Worm (Caenorhabditis elegans) whole organism, L4/young adult: Measurements from ENCODE around the gene T05D4.5.

Experiments
- W03F9.2 ChIP-seq: fragments of 150-350 bp; optimal IDR thresholded peaks from 2 replicates; lab custom pipeline; 2014; ENCODE audit warnings: missing biosample characterization, missing genetic modification characterization
- dao-5 ChIP-seq: sonication (generic microtip); optimal IDR thresholded peaks from 2 replicates; lab custom pipeline; 2016; ENCODE audit warnings: missing genotype, missing genetic modification characterization, moderate library complexity, missing compliant biosample characterization
- him-1 ChIP-seq: sonication (generic microtip); optimal IDR thresholded peaks from 2 replicates; lab custom pipeline; 2016; ENCODE audit warnings: missing genotype, missing genetic modification reagents, missing genetic modification characterization, missing compliant biosample characterization

T05D4.5 gene

ce11 chrIII:13580538-13580937 is at the start of gene T05D4.5:
T05D4.5 (plus strand) TSS chrIII:13580838.
- TF ChIP-seq W03F9.2 (tag; lab: Kevin White, UChicago) (no peak), him-1 (no peak), dao-5 (tag; lab: Kevin White, UChicago) (no peak)

- TF ChIP-seq him-1 (no peak), dao-5 (tag; lab: Kevin White, UChicago) (no peak), W03F9.2 (tag; lab: Kevin White, UChicago) (no peak)
Measured at ce11 chrIII:13530838-13531237, 49.8 kb upstream of the T05D4.5 start.

ce11 chrIII:13534704-13535103 is 45.9 kb upstream of the T05D4.5 start:
- TF ChIP-seq him-1: no peak
- TF ChIP-seq W03F9.2 (tag; lab: Kevin White, UChicago): no peak
- TF ChIP-seq dao-5 (tag; lab: Kevin White, UChicago): no peak

DNA sequence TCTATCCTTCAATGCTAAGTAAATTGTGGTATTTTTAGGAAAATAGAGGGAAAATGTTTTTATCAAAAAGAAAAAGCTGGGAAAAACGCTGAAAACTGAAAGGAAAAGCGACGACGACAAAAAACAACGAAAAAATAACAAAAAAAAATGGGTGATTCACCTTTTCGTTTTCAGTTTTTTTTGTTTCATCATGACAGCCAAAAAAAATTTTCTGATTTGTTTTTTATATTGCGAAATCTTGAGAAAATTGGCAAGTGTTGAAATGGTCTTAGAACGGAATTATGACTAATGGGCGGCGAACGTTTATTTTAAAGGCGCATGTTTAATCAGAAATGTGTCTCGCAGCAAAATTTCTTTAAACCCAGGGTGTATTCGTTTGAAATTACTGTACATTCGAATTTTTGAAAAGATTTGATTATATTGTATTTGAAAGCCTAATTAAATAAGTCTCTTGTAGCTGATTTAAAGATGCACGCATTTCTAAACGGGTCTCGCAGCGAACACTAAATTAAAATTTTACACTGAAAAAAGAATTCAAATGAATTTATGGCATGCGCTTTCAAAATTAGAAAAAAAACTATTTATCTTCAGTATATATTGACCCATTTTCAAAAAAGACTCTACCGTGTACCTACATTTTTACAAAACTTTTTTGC is 44.8 kb upstream of the T05D4.5 start:
- TF ChIP-seq him-1: no peak
- TF ChIP-seq W03F9.2 (tag; lab: Kevin White, UChicago): no peak
- no peak for TF ChIP-seq dao-5 (tag; lab: Kevin White, UChicago)

DNA sequence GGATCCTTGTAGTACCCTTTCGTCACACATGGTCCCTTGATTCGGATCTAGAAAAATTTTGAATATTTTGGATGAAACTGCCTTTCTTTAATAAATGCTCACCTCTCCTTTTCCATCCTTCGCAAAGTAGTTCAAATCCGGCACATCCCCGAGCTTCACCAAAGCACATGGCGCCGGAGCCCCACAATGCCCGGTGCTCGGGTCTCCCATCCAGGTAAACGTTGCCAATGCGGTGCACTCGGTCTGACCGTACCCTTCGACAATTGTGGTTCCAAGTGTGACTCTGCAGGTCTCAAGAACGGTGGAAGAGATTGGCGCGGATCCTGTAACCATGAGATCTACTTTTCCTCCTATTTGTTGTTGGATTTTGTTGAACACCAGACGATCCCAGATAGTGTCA is 39.8 kb upstream of the T05D4.5 start:
- TF ChIP-seq dao-5 (tag; lab: Kevin White, UChicago) (no peak), W03F9.2 (tag; lab: Kevin White, UChicago) (no peak), him-1 (no peak)

- TF ChIP-seq him-1 (no peak), W03F9.2 (tag; lab: Kevin White, UChicago) (no peak), dao-5 (tag; lab: Kevin White, UChicago) (no peak)
Measured at ce11 chrIII:13542458-13542857, 38.2 kb upstream of the T05D4.5 start.

DNA sequence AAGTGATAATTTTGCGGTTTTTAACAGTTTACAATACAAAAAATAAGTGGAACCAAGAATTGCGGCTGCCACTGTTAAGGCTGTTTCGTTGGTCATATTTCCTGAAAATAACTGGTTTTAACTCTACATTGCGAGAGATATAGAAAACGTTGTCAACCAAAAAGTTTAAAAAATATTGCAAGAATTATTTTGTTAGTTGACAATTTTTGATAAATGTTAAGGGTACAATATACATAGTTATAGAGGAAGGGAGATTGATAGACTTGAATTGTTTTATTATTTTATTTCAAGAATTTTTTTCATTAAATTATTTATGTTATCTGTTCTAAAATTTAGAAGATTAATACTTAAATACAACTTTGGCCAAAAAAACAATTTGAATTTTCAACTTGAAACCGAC is 37.2 kb upstream of the T05D4.5 start, which contains the start of gene acs-5:
Gene acs-5 (minus strand): TSS at position 101 of the 400 bp plus-strand sequence.
- no peak for TF ChIP-seq W03F9.2 (tag; lab: Kevin White, UChicago)

DNA sequence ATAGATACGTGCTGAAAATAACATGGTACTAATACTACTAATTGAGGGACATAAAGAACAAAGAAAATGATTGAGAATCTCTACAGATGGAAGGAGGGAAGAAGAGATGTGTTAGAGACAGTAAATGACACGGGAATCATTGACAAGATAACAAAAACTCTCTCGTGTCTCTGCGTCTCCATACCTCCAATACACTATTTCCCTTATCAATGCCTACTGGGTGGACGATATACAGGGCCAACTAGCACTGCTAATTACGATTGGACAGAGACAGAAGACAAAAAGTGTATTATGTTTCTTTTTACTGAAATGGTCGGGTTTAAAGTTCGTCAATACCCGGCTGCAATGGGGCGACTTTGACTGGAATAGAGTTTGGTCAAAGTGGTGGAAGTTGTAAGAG is 36.0 kb upstream of the T05D4.5 start:
- no peak for TF ChIP-seq W03F9.2 (tag; lab: Kevin White, UChicago)
- TF ChIP-seq dao-5 (tag; lab: Kevin White, UChicago): no peak
- TF ChIP-seq him-1: no peak

- no peak for TF ChIP-seq W03F9.2 (tag; lab: Kevin White, UChicago)
- TF ChIP-seq dao-5 (tag; lab: Kevin White, UChicago): no peak
- TF ChIP-seq him-1: no peak
Measured at ce11 chrIII:13546537-13546936, 34.1 kb upstream of the T05D4.5 start, which contains the start of gene Y76A2B.4. Y76A2B.4 (minus strand) TSS chrIII:13546777.

- TF ChIP-seq W03F9.2 (tag; lab: Kevin White, UChicago): peak; percentile 40
- no peak for TF ChIP-seq dao-5 (tag; lab: Kevin White, UChicago)
Measured at ce11 chrIII:13548982-13549381, 31.7 kb upstream of the T05D4.5 start, which contains the start of gene mmad-1. mmad-1 (minus strand) TSS chrIII:13549005.

DNA sequence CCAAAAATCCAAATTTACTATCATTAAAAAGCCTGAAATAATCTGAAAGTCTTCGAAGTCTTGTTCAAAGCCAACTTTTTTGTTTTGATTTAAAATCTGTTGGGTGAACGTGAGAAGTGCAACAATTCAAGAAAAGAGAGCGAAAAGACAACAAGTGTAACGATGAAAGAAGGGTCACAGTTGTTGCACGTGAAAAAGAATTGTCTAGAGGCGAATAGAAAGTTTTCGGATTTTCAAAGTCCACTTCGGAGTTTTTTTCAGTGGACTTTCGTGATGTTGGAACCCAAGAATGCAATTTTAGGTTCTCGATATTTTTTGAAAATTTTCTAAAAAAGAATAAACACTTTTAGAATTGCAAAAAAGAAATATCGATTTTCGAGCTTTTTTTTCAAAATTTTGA is 30.7 kb upstream of the T05D4.5 start:
- no peak for TF ChIP-seq W03F9.2 (tag; lab: Kevin White, UChicago)
- TF ChIP-seq him-1: no peak
- no peak for TF ChIP-seq dao-5 (tag; lab: Kevin White, UChicago)

DNA sequence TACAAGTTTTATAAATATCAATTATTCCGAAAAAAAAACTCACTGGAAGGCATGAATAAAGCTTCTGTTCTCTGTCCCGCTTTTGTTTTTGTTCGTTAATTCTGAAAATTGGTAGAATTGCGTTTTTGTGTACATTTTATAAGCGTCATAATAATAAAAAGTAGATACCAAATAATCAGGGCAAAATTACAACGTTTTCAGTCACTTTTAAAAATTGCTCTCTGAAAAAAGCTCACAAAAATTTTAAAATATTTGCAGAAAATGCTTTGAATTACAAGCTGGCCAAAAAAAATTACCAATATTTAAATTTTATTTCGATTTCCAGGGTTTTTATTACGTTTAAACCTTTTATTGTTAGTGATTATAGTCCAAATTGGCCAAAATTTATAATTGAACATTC is 25.4 kb upstream of the T05D4.5 start, which contains the start of gene scav-2:
Gene scav-2 (minus strand): TSS at position 101 of the 400 bp plus-strand sequence.
- TF ChIP-seq him-1 (no peak), W03F9.2 (tag; lab: Kevin White, UChicago) (no peak), dao-5 (tag; lab: Kevin White, UChicago) (no peak)

- TF ChIP-seq him-1 (no peak), dao-5 (tag; lab: Kevin White, UChicago) (no peak), W03F9.2 (tag; lab: Kevin White, UChicago) (no peak)
Measured at ce11 chrIII:13556039-13556438, 24.6 kb upstream of the T05D4.5 start.

ce11 chrIII:13560715-13561114 is 19.9 kb upstream of the T05D4.5 start:
- TF ChIP-seq dao-5 (tag; lab: Kevin White, UChicago): no peak
- TF ChIP-seq W03F9.2 (tag; lab: Kevin White, UChicago): no peak
- TF ChIP-seq him-1: no peak

ce11 chrIII:13561233-13561632 is 19.4 kb upstream of the T05D4.5 start:
- TF ChIP-seq W03F9.2 (tag; lab: Kevin White, UChicago): no peak
- no peak for TF ChIP-seq dao-5 (tag; lab: Kevin White, UChicago)
- TF ChIP-seq him-1: no peak
